Worm (Caenorhabditis elegans): Measurements from ENCODE around the gene B0303.11.

The B0303.11 gene

ce11 chrIII:8726019-8726894, 16.0 kb upstream of the B0303.11 start:
- TF ChIP-seq unc-62 (GFP tag; optimal IDR thresholded peaks at IDR 0.05 in 1 of 2) (peak in 1 of 2 experiments; percentile 98), unc-62 (tag; optimal IDR thresholded peaks at IDR 0.05) (no peak), cey-2 (tag; optimal IDR thresholded peaks at IDR 0.05; ENCODE audit: borderline replicate concordance, insufficient read depth) (no peak), aha-1 (tag) (peak; percentile 60)

ce11 chrIII:8725224-8725623, 15.0 kb upstream of the B0303.11 start:
- TF ChIP-seq saeg-2 (GFP tag; IDR thresholded peaks at IDR 0.05) (no peak), pqm-1 (tag; optimal IDR thresholded peaks at IDR 0.05) (no peak), lir-3 (tag; optimal IDR thresholded peaks at IDR 0.05) (no peak), ctbp-1 (GFP tag; IDR thresholded peaks at IDR 0.05) (no peak), lin-38 (GFP tag; IDR thresholded peaks at IDR 0.05) (no peak), zip-11 (GFP tag; IDR thresholded peaks at IDR 0.05) (no peak)

DNA sequence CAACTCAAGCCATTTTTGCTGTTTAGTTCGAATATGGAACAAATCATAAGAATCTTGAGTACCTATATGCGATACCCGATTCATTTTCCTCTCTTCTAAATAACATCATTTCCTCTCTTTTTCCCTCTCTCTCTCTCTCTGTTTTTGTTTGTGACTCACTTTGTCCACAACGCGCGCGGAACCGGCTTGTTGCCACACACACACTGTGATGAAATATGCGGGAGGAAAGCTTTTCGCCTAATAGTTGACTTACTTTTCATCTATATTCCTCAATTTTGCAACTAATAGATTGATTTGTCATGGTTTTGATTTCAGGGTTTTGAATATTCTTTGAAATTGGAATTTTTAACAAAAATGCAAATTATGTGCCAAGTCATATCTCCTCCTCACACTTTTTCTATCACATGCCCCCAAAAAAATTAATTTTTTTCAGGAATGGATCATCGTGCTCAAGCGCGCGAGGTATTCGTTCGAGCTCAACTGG, 9.6 kb upstream of the B0303.11 start, which contains the start of gene hipr-1:
TSS of gene hipr-1 (plus strand) at position 434 of the 484 bp plus-strand sequence.
- TF ChIP-seq pha-4 (GFP tag; IDR thresholded peaks at IDR 0.05) (no peak), pha-4 (tag; optimal IDR thresholded peaks at IDR 0.05) (peak; percentile 83), nhr-102 (tag; optimal IDR thresholded peaks at IDR 0.05) (no peak)

ce11 chrIII:8719105-8719504, 8.9 kb upstream of the B0303.11 start:
- TF ChIP-seq aly-2 (tag; optimal IDR thresholded peaks at IDR 0.05) (no peak), nhr-28 (tag; optimal IDR thresholded peaks at IDR 0.05) (peak; percentile 93)

ce11 chrIII:8718592-8718991, 8.4 kb upstream of the B0303.11 start:
- TF ChIP-seq gei-8 (GFP tag; optimal IDR thresholded peaks at IDR 0.05) (no peak), T20F7.1 (GFP tag; optimal IDR thresholded peaks at IDR 0.05) (peak; percentile 47), daf-16 (GFP tag; optimal IDR thresholded peaks at IDR 0.05) (no peak), daf-16 (tag; optimal IDR thresholded peaks at IDR 0.05) (peak; percentile 72), unc-39 (tag; optimal IDR thresholded peaks at IDR 0.05) (no peak), pqm-1 (tag; optimal IDR thresholded peaks at IDR 0.05) (peak; percentile 67), aha-1 (tag) (peak; percentile 9), nhr-77 (tag; optimal IDR thresholded peaks at IDR 0.05) (peak; percentile 19), mdt-29 (GFP tag; IDR thresholded peaks at IDR 0.05) (no peak), dve-1 (tag; optimal IDR thresholded peaks at IDR 0.05; ENCODE audit: insufficient read depth) (peak; percentile 49)

DNA sequence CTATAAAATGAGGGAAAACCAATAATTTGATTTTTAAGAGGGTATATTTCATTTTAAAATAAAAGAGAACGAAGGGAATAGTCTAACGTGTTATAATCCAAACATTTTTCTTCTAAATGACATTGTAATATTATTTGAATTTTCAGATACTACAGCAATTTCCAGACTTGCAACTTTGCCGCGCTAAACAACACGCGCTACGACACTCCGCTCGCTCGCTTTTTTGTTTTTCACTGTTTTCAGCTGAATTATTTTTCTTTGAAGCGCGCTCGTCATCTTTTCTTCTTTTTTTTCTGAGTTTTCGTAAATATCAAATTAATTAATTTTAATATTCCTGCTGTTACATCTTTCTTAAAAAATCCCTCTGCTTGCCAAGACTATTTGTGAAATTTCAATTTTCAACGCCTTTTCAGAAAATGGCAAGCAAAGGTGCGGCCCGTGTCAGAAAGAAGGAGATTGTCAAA, 7.1 kb upstream of the B0303.11 start, which contains the start of gene mrpl-11:
TSS of gene mrpl-11 (plus strand) at position 414 of the 464 bp plus-strand sequence.
- TF ChIP-seq mep-1 (tag; optimal IDR thresholded peaks at IDR 0.05) (no peak), lsy-2 (tag; optimal IDR thresholded peaks at IDR 0.05) (peak in 1 of 2 experiments; percentile 51), mes-2 (tag; optimal IDR thresholded peaks at IDR 0.05; ENCODE audit: poor library complexity, severe bottlenecking) (peak; percentile 44), zfp-3 (GFP tag; conservative IDR thresholded peaks at IDR 0.05) (no peak), sdz-12 (GFP tag; optimal IDR thresholded peaks at IDR 0.05) (no peak), ztf-7 (tag; optimal IDR thresholded peaks at IDR 0.05) (no peak), R02D3.7 (tag; optimal IDR thresholded peaks at IDR 0.05) (no peak), ama-1 (optimal IDR thresholded peaks at IDR 0.05) (no peak), set-16 (GFP tag; IDR thresholded peaks at IDR 0.05) (no peak), snpc-1.2 (GFP tag; IDR thresholded peaks at IDR 0.05) (no peak), unc-62 (GFP tag; optimal IDR thresholded peaks at IDR 0.05 in 1 of 2) (no peak), unc-62 (tag; optimal IDR thresholded peaks at IDR 0.05) (no peak), zfp-2 (tag; optimal IDR thresholded peaks at IDR 0.05) (no peak), T20F7.1 (GFP tag; optimal IDR thresholded peaks at IDR 0.05) (peak; percentile 95), mxl-2 (GFP tag; conservative IDR thresholded peaks at IDR 0.05) (no peak), Y48G9A.11 (GFP tag; IDR thresholded peaks at IDR 0.05) (peak; percentile 96), ctbp-1 (GFP tag; IDR thresholded peaks at IDR 0.05) (no peak), nhr-42 (GFP tag; IDR thresholded peaks at IDR 0.05) (no peak), tra-1 (GFP tag; IDR thresholded peaks at IDR 0.05) (no peak), ceh-28 (tag; optimal IDR thresholded peaks at IDR 0.05) (no peak), lin-13 (GFP tag; optimal IDR thresholded peaks at IDR 0.05) (no peak), lin-39 (tag; optimal IDR thresholded peaks at IDR 0.05) (no peak), dve-1 (tag; optimal IDR thresholded peaks at IDR 0.05; ENCODE audit: insufficient read depth) (peak; percentile 14)

All from whole organism, L4 larva.